Worm (Caenorhabditis elegans) whole organism, early embryonic: ENCODE measurements around the gene nhr-286.

Experiments
- F13C5.2 ChIP-seq: sonication (generic microtip); optimal IDR thresholded peaks from 2 replicates; lab custom pipeline; 2017; ENCODE audit warnings: mild to moderate bottlenecking, missing genetic modification characterization, inconsistent platforms, missing compliant biosample characterization
- aly-1 ChIP-seq: sonication (generic microtip); optimal IDR thresholded peaks from 2 replicates; lab custom pipeline; 2016; ENCODE audit warnings: missing genetic modification characterization, missing compliant biosample characterization
- ama-1 ChIP-seq: fragments of 150-350 bp; optimal IDR thresholded peaks from 2 replicates; lab custom pipeline; 2014
- ceh-36 ChIP-seq: sonication (generic microtip); optimal IDR thresholded peaks from 2 replicates; lab custom pipeline; 2016; ENCODE audit warnings: missing genetic modification characterization, inconsistent platforms, missing compliant biosample characterization
- ets-7 ChIP-seq: sonication (generic microtip); optimal IDR thresholded peaks from 2 replicates; lab custom pipeline; 2016; ENCODE audit warnings: missing genotype, missing genetic modification characterization, missing compliant biosample characterization
- flt-1 ChIP-seq: fragments of 200-800 bp; sonication (Bioruptor generic); IDR thresholded peaks from 2 replicates; pipeline ENCODE4 v1.3.6; 2022; ENCODE audit warnings: missing genetic modification characterization, missing compliant biosample characterization
- hmbx-1 ChIP-seq: sonication (generic microtip); optimal IDR thresholded peaks from 2 replicates; lab custom pipeline; 2016; ENCODE audit warnings: mild to moderate bottlenecking, missing genetic modification characterization, missing compliant biosample characterization
- scrt-1 ChIP-seq: fragments of 200-800 bp; sonication (Bioruptor generic); IDR thresholded peaks from 2 replicates; pipeline ENCODE4 v1.3.6; 2022; ENCODE audit warnings: missing genetic modification characterization, missing compliant biosample characterization
- sea-1 ChIP-seq: fragments of 200-800 bp; sonication (Bioruptor generic); conservative IDR thresholded peaks from 2 replicates; pipeline ENCODE4 v1.3.6; 2022; ENCODE audit warnings: missing genetic modification characterization, missing compliant biosample characterization
- tbx-11 ChIP-seq: fragments of 200-800 bp; sonication (Bioruptor generic); IDR thresholded peaks from 2 replicates; pipeline ENCODE4 v1.3.6; 2022; ENCODE audit warnings: missing genetic modification characterization, missing compliant biosample characterization
- tra-4 ChIP-seq: sonication (generic microtip); optimal IDR thresholded peaks from 2 replicates; lab custom pipeline; 2017; ENCODE audit warnings: missing genetic modification characterization, missing compliant biosample characterization

DNA sequence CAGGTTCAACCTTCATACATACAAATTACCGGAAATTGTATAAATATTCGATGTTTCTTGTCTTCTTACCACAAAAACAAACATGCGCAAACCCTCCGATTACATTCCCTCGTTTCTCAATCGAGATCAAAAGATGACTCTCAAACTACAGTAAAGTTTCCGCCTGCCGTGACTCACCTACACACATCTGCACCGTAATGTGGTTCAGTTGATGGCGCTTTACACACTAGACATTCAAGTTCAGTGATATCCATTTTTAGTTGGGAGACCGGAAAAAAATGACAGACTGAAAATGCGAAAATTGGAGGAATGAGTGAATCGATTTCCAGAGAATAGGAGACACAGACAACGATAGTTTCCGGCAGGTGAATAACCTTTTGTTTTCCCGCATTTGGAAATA lies at the start of gene nhr-286:
- no peak for TF ChIP-seq ama-1 (lab: Kevin White, UChicago)
- no peak for TF ChIP-seq ets-7
- TF ChIP-seq flt-1 (GFP tag; lab: Robert Waterston, UW) = no peak
- no peak for TF ChIP-seq scrt-1 (GFP tag; lab: Robert Waterston, UW)
- no peak for TF ChIP-seq tra-4 (tag; lab: Kevin White, UChicago)
- TF ChIP-seq F13C5.2 = no peak
- TF ChIP-seq sea-1 = no peak
- no peak for TF ChIP-seq tbx-11 (GFP tag; lab: Robert Waterston, UW)
- no peak for TF ChIP-seq ceh-36
- no peak for TF ChIP-seq aly-1 (tag; lab: Kevin White, UChicago)
- TF ChIP-seq hmbx-1 (tag; lab: Kevin White, UChicago) = no peak
